Worm (Caenorhabditis elegans) whole organism, L4 larva: Measurements from ENCODE around the gene drn-1.
A peak's percentile ranks its signal among the peaks of the same experiment; 100 is the strongest.

Experiments
- R02D3.7 ChIP-seq: fragments of 150-350 bp; sonication (generic microtip); optimal IDR thresholded peaks from 3 replicates; lab custom pipeline; 2014; ENCODE audit warnings: missing biosample characterization, missing genetic modification characterization
- Y105C5A.15 ChIP-seq: fragments of 200-800 bp; sonication (Bioruptor generic); IDR thresholded peaks from 2 replicates; pipeline ENCODE4 v1.3.6; 2022; ENCODE audit warnings: missing genetic modification characterization, missing compliant biosample characterization
- ama-1 ChIP-seq: fragments of 150-350 bp; optimal IDR thresholded peaks from 2 replicates; lab custom pipeline; 2014; ENCODE audit warnings: inconsistent platforms, mixed read lengths
- dmd-9 ChIP-seq: fragments of 200-800 bp; sonication (Bioruptor generic); IDR thresholded peaks from 2 replicates; pipeline ENCODE4 v1.3.6; 2022; ENCODE audit warnings: missing genetic modification reagents, missing genetic modification characterization, missing compliant biosample characterization
- mep-1 ChIP-seq: fragments of 150-350 bp; sonication (generic microtip); optimal IDR thresholded peaks from 3 replicates; lab custom pipeline; 2014; ENCODE audit warnings: missing biosample characterization, missing genetic modification characterization
- pqm-1 ChIP-seq: sonication (generic microtip); optimal IDR thresholded peaks from 2 replicates; lab custom pipeline; 2017; ENCODE audit warnings: missing biosample characterization, missing genetic modification characterization
- rbr-2 ChIP-seq: sonication (generic microtip); optimal IDR thresholded peaks from 2 replicates; lab custom pipeline; 2016; ENCODE audit warnings: missing genotype, missing genetic modification characterization, missing compliant biosample characterization
- saeg-2 ChIP-seq: fragments of 200-800 bp; sonication (Bioruptor generic); IDR thresholded peaks from 2 replicates; pipeline ENCODE4 v1.3.6; 2022; ENCODE audit warnings: missing genetic modification reagents, missing genetic modification characterization, missing compliant biosample characterization
- unc-62 ChIP-seq, 3 experiments: fragments of 150-350 bp in 1 of 3; sonication (generic microtip); optimal IDR thresholded peaks in 2 of 3; peaks in 1 of 3; 1 replicate in 1 of 3; 2 replicates in 2 of 3; lab custom pipeline; 2014 to 2017; ENCODE audit warnings: missing biosample characterization in 3 of 3, missing genetic modification characterization in 3 of 3, missing genetic modification reagents in 3 of 3, missing genotype in 1 of 3
- ztf-7 ChIP-seq: fragments of 150-350 bp; optimal IDR thresholded peaks from 2 replicates; lab custom pipeline; 2014; ENCODE audit warnings: missing biosample characterization, missing genetic modification characterization

DNA sequence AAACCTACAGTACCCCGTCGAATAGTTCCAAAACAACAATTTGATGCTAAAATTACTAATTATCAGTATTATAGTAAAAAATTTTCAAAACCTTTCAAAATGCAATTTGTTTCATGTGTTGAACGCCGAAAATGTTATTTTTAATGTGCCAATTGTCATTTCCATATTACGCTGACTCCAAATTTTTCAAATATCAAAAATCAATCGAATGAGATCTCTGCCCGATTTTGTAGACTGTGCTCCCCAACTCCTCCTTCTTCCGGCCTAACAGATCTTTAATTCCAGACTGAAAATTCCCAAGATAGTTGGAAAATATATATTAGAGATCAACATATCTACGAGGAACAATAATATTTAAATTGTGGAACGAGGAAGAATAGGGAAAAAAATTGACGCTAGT lies 6.1 kb upstream of the drn-1 start:
- TF ChIP-seq ama-1 (peak; percentile 25), dmd-9 (no peak), saeg-2 (GFP tag; lab: Robert Waterston, UW) (no peak), rbr-2 (no peak), R02D3.7 (no peak), unc-62 (GFP tag; optimal IDR thresholded peaks at IDR 0.05 in 1 of 2; lab: Kevin White, UChicago) (no peak), unc-62 (tag; optimal IDR thresholded peaks at IDR 0.05; lab: Kevin White, UChicago) (no peak), mep-1 (tag; lab: Kevin White, UChicago) (no peak), pqm-1 (tag; lab: Kevin White, UChicago) (no peak), ztf-7 (tag; lab: Kevin White, UChicago) (no peak), Y105C5A.15 (no peak)
